Fruit fly (Drosophila melanogaster): Measurements from ENCODE around the gene Hsc70-3.

Hsc70-3 gene

DNA sequence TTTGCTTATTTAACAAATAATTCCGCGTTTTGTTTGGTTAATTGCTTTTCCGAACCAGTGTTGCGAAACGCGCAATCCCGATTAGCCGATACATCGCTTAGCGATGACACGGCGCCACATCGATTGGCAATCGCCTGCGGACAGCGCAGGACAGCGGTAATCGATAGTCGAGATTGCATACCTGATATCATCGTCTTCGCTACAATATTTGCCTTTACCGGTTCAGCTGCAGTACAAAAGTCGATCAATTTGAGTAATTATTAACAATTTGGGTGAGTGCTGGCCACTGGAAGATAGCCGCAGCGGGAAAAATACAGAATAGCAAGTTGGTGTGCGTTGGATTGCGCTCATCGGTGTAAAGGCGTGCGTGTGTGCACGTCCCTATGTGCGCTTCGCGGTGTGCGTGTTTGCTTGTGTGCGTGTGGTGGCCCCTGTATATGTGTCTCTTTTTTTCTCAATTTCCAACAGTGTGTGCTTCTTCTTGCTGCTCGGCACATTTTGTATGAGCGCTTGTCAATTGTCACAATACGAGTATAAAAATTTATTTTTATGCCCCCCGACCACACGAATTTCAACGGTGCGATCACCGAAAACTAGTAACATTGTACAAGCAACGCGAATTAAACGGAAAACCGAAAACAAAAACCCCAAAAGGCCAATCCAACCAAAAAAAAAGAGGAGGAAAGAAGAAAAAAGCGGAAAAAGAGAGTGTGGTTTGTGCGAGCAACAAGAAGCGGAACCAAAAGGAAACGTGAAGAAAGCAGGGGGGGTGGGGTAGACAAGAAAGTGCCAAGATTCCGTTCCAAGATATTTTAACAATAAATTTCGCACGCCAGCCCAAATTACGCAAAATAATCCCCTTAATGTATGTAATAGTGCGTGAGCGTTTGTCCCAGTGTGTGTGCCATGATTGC is 14.2 kb downstream of the Hsc70-3 start, which contains the start of gene CkIIbeta (continued):
- TF ChIP-seq Blimp-1 (GFP tag; optimal IDR thresholded peaks at IDR 0.05) = no peak
- peak; percentile 47; the same call in 1 of the 2 replicates for TF ChIP-seq sisA (GFP tag; IDR thresholded peaks at IDR 0.05)
- no peak for TF ChIP-seq prd (optimal IDR thresholded peaks at IDR 0.05)
- TF ChIP-seq prd (GFP tag; IDR thresholded peaks at IDR 0.05) = peak; percentile 38; the same call in 1 of the 3 replicates
- TF ChIP-seq Dad (GFP tag; optimal IDR thresholded peaks at IDR 0.05) = peak; percentile 41
- peak; percentile 63 for TF ChIP-seq CG13624 (GFP tag; optimal IDR thresholded peaks at IDR 0.05)
- TF ChIP-seq Scr (GFP tag; IDR thresholded peaks at IDR 0.05; ENCODE audit: partially characterized antibody) = peak; percentile 95
- TF ChIP-seq gce (GFP tag; IDR thresholded peaks at IDR 0.05) = no peak
- no peak; the same call in 1 of the 2 replicates for TF ChIP-seq lmd (GFP tag; IDR thresholded peaks at IDR 0.05)
- TF ChIP-seq al (GFP tag; IDR thresholded peaks at IDR 0.05) = peak; percentile 49; the same call in 1 of the 2 replicates
- peak; percentile 44 for TF ChIP-seq CG30020 (tag; optimal IDR thresholded peaks at IDR 0.05)
- TF ChIP-seq CG13775 (GFP tag; optimal IDR thresholded peaks at IDR 0.05) = peak; percentile 36
- peak in 1 of 2 experiments; percentile 61 for TF ChIP-seq tll (GFP tag; optimal IDR thresholded peaks at IDR 0.05)
- no peak for TF ChIP-seq Vsx1 (GFP tag; optimal IDR thresholded peaks at IDR 0.05)
- TF ChIP-seq CG32532 (GFP tag; IDR thresholded peaks at IDR 0.05) = peak; percentile 36; the same call in 1 of the 2 replicates
- TF ChIP-seq CG32772 (GFP tag; IDR thresholded peaks at IDR 0.05) = peak; percentile 46; the same call in 1 of the 2 replicates
- peak; percentile 58; the same call in 1 of the 4 replicates for TF ChIP-seq Gug (GFP tag; IDR thresholded peaks at IDR 0.05)
- peak; percentile 62 for TF ChIP-seq fu2 (GFP tag; optimal IDR thresholded peaks at IDR 0.05)
- peak; percentile 41 for TF ChIP-seq CG31441 (GFP tag; IDR thresholded peaks at IDR 0.05)
- TF ChIP-seq pum (GFP tag; optimal IDR thresholded peaks at IDR 0.05) = peak; percentile 57
- peak; percentile 74 for TF ChIP-seq Lhr (GFP tag; optimal IDR thresholded peaks at IDR 0.05)
- TF ChIP-seq ewg (GFP tag; optimal IDR thresholded peaks at IDR 0.05) = peak; percentile 90
- TF ChIP-seq B-H2 (GFP tag; optimal IDR thresholded peaks at IDR 0.05) = peak; percentile 16
- TF ChIP-seq dpn (GFP tag; optimal IDR thresholded peaks at IDR 0.05) = peak; percentile 49 to 67
- TF ChIP-seq schlank (tag; optimal IDR thresholded peaks at IDR 0.05) = no peak
- TF ChIP-seq Hr51 (GFP tag; optimal IDR thresholded peaks at IDR 0.05) = peak in 1 of 2 experiments; percentile 15
- no peak for TF ChIP-seq fd3F (GFP tag; optimal IDR thresholded peaks at IDR 0.05)
- TF ChIP-seq slou (GFP tag; optimal IDR thresholded peaks at IDR 0.05) = peak; percentile 46
- no peak for TF ChIP-seq CG3065 (GFP tag; optimal IDR thresholded peaks at IDR 0.05)
- no peak for TF ChIP-seq CG1832 (GFP tag; optimal IDR thresholded peaks at IDR 0.05)
- no peak for TF ChIP-seq CG17359 (tag; optimal IDR thresholded peaks at IDR 0.05)
- TF ChIP-seq CG4730 (GFP tag; IDR thresholded peaks at IDR 0.05) = no peak
- TF ChIP-seq Hey (tag; optimal IDR thresholded peaks at IDR 0.05) = no peak
- TF ChIP-seq Adf1 (GFP tag; IDR thresholded peaks at IDR 0.05) = 0 out of 2 replicates have a peak, but pooled peaks have one; percentile 10
- no peak for TF ChIP-seq CG6175 (GFP tag; IDR thresholded peaks at IDR 0.05)
- peak; percentile 35 for TF ChIP-seq p53 (GFP tag; optimal IDR thresholded peaks at IDR 0.05)
- peak; percentile 48 for TF ChIP-seq pho (GFP tag; optimal IDR thresholded peaks at IDR 0.05)
- TF ChIP-seq CG12299 (tag; optimal IDR thresholded peaks at IDR 0.05) = peak; percentile 53
- peak; percentile 96 for TF ChIP-seq Bgb (GFP tag; IDR thresholded peaks at IDR 0.05; ENCODE audit: partially characterized antibody)
- peak; percentile 71 for TF ChIP-seq Xbp1 (GFP tag; optimal IDR thresholded peaks at IDR 0.05)
- no peak for TF ChIP-seq Nf-YB (GFP tag; optimal IDR thresholded peaks at IDR 0.05)
- TF ChIP-seq vfl (GFP tag; optimal IDR thresholded peaks at IDR 0.05) = peak; percentile 40
- TF ChIP-seq ase (GFP tag; IDR thresholded peaks at IDR 0.05) = no peak
- TF ChIP-seq CG2712 (tag; optimal IDR thresholded peaks at IDR 0.05) = peak; percentile 42
- no peak for TF ChIP-seq aop (GFP tag; IDR thresholded peaks at IDR 0.05)
- TF ChIP-seq CG10209 (GFP tag; optimal IDR thresholded peaks at IDR 0.05) = no peak
- no peak for TF ChIP-seq Dip2 (GFP tag; IDR thresholded peaks at IDR 0.05)
- TF ChIP-seq toy (GFP tag; IDR thresholded peaks at IDR 0.05) = no peak
